Worm (Caenorhabditis elegans) whole organism, late embryonic: ENCODE results near the gene T08B1.4.

Source experiments
- C08G9.2 ChIP-seq: sonication (generic microtip); optimal IDR thresholded peaks from 2 replicates; lab custom pipeline; 2016; ENCODE audit warnings: mild to moderate bottlenecking, missing genetic modification characterization, moderate library complexity, missing compliant biosample characterization
- Y22D7AL.16 ChIP-seq: sonication (generic microtip); optimal IDR thresholded peaks from 2 replicates; lab custom pipeline; 2016; ENCODE audit warnings: missing genetic modification characterization, missing compliant biosample characterization
- ama-1 ChIP-seq: fragments of 150-350 bp; optimal IDR thresholded peaks from 2 replicates; lab custom pipeline; 2014
- ceh-9 ChIP-seq: sonication (generic microtip); optimal IDR thresholded peaks from 2 replicates; lab custom pipeline; 2016; ENCODE audit warnings: mild to moderate bottlenecking, missing genetic modification characterization, inconsistent platforms, missing compliant biosample characterization
- elt-2 ChIP-seq: sonication (generic microtip); optimal IDR thresholded peaks from 2 replicates; lab custom pipeline; 2016; ENCODE audit warnings: missing genetic modification reagents, missing genetic modification characterization, missing compliant biosample characterization
- eyg-1 ChIP-seq: sonication (generic microtip); optimal IDR thresholded peaks from 2 replicates; lab custom pipeline; 2016; ENCODE audit warnings: missing genotype, missing genetic modification characterization, missing compliant biosample characterization
- fkh-10 ChIP-seq: fragments of 150-350 bp; optimal IDR thresholded peaks from 2 replicates; lab custom pipeline; 2014; ENCODE audit warnings: missing biosample characterization, missing genetic modification reagents, missing genetic modification characterization
- pat-9 ChIP-seq: fragments of 200-800 bp; sonication (Bioruptor generic); optimal IDR thresholded peaks from 2 replicates; lab custom pipeline; 2018; ENCODE audit warnings: mild to moderate bottlenecking, missing genetic modification characterization, moderate library complexity, missing compliant biosample characterization
- pha-4 ChIP-seq: fragments of 150-350 bp; optimal IDR thresholded peaks from 2 replicates; lab custom pipeline; 2018; ENCODE audit warnings: missing biosample characterization, missing genetic modification reagents, missing genetic modification characterization
- pros-1 ChIP-seq: fragments of 150-350 bp; optimal IDR thresholded peaks from 2 replicates; lab custom pipeline; 2014; ENCODE audit warnings: missing biosample characterization, missing genetic modification reagents, missing genetic modification characterization
- sdc-2 ChIP-seq: sonication (generic microtip); optimal IDR thresholded peaks from 2 replicates; lab custom pipeline; 2016; ENCODE audit warnings: missing genotype, missing genetic modification characterization, missing compliant biosample characterization
- tbx-2 ChIP-seq: sonication (generic microtip); optimal IDR thresholded peaks from 2 replicates; lab custom pipeline; 2016; ENCODE audit warnings: missing genetic modification characterization, missing compliant biosample characterization
- unc-55 ChIP-seq: sonication (generic microtip); optimal IDR thresholded peaks from 2 replicates; lab custom pipeline; 2017; ENCODE audit warnings: missing biosample characterization, missing genetic modification reagents, missing genetic modification characterization

DNA sequence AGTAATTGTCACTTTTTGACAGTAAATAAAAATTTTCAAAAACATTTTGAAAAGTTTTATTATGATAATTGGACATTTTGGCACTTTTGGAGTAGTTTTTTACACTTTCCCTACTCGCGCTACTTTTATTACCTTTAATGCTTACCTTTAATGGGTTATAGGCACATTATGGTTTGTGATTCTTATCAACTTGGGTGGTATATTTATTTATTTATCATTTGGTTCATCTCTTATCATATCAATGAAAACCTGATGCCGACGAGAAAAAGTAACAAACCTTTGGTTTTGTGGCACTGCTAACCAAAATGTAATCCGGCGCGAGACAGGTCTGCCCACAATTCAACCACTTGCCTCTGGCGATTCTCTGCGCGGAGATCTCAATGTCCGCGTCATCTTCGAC is 19.3 kb downstream of the T08B1.4 start:
- no peak for TF ChIP-seq eyg-1 (tag; lab: Kevin White, UChicago)
- TF ChIP-seq C08G9.2, result no peak
- TF ChIP-seq tbx-2 (tag; lab: Kevin White, UChicago), result no peak
- TF ChIP-seq fkh-10, result no peak
- TF ChIP-seq elt-2 (tag; lab: Kevin White, UChicago), result peak; percentile 69
- TF ChIP-seq pat-9 (tag; lab: Kevin White, UChicago), result no peak
- TF ChIP-seq pros-1 (tag; lab: Kevin White, UChicago), result no peak
- no peak for TF ChIP-seq ama-1 (lab: Kevin White, UChicago)
- TF ChIP-seq sdc-2, result no peak
- no peak for TF ChIP-seq ceh-9 (tag; lab: Kevin White, UChicago)
- TF ChIP-seq Y22D7AL.16, result no peak
- TF ChIP-seq pha-4 (tag; lab: Kevin White, UChicago), result no peak
- TF ChIP-seq unc-55 (GFP tag; lab: Kevin White, UChicago), result no peak
